Worm (Caenorhabditis elegans) whole organism, L2 larva: Measurements from ENCODE around the gene srh-100.

Experiments used
- F13H6.1 ChIP-seq: sonication (generic microtip); optimal IDR thresholded peaks from 2 replicates; lab custom pipeline; 2016; ENCODE audit warnings: missing genetic modification characterization, missing compliant biosample characterization
- R02D3.7 ChIP-seq: fragments of 150-350 bp; optimal IDR thresholded peaks from 2 replicates; lab custom pipeline; 2014; ENCODE audit warnings: missing biosample characterization, missing genetic modification characterization
- Y55F3AM.14 ChIP-seq: fragments of 200-800 bp; sonication (Bioruptor generic); optimal IDR thresholded peaks from 2 replicates; lab custom pipeline; 2018; ENCODE audit warnings: mild to moderate bottlenecking, missing genetic modification characterization, missing compliant biosample characterization
- ZK546.5 ChIP-seq: sonication (generic microtip); optimal IDR thresholded peaks from 2 replicates; lab custom pipeline; 2017; ENCODE audit warnings: missing biosample characterization, missing genetic modification characterization
- alr-1 ChIP-seq: fragments of 150-350 bp; optimal IDR thresholded peaks from 2 replicates; lab custom pipeline; 2014; ENCODE audit warnings: missing biosample characterization, missing genetic modification characterization
- aly-2 ChIP-seq: fragments of 150-350 bp; optimal IDR thresholded peaks from 2 replicates; lab custom pipeline; 2014; ENCODE audit warnings: missing biosample characterization, missing genetic modification characterization
- ama-1 ChIP-seq: fragments of 150-350 bp; optimal IDR thresholded peaks from 2 replicates; lab custom pipeline; 2018; ENCODE audit warnings: inconsistent platforms
- blmp-1 ChIP-seq: sonication (generic microtip); optimal IDR thresholded peaks from 2 replicates; lab custom pipeline; 2017; ENCODE audit warnings: missing genetic modification characterization, mild to moderate bottlenecking, missing compliant biosample characterization, antibody characterized with exemption, moderate library complexity; ENCODE audit not compliant: insufficient read depth
- ceh-16 ChIP-seq: fragments of 150-350 bp; optimal IDR thresholded peaks from 2 replicates; lab custom pipeline; 2014; ENCODE audit warnings: missing biosample characterization, missing genetic modification characterization
- ceh-82 ChIP-seq: fragments of 150-350 bp; optimal IDR thresholded peaks from 2 replicates; lab custom pipeline; 2014; ENCODE audit warnings: missing biosample characterization, missing genetic modification characterization
- crh-2 ChIP-seq: sonication (generic microtip); optimal IDR thresholded peaks from 2 replicates; lab custom pipeline; 2017; ENCODE audit warnings: missing biosample characterization, missing genetic modification characterization
- egl-27 ChIP-seq: sonication (generic microtip); optimal IDR thresholded peaks from 3 replicates; lab custom pipeline; 2017; ENCODE audit warnings: missing biosample characterization, missing genetic modification reagents, missing genetic modification characterization
- elt-1 ChIP-seq: fragments of 150-350 bp; optimal IDR thresholded peaks from 2 replicates; lab custom pipeline; 2014; ENCODE audit warnings: missing biosample characterization, missing genetic modification characterization
- elt-3 ChIP-seq: sonication (generic microtip); optimal IDR thresholded peaks from 2 replicates; lab custom pipeline; 2017; ENCODE audit warnings: missing biosample characterization, missing genetic modification characterization
- gmeb-1 ChIP-seq: fragments of 150-350 bp; optimal IDR thresholded peaks from 2 replicates; lab custom pipeline; 2014; ENCODE audit warnings: missing biosample characterization, missing genetic modification characterization
- lin-11 ChIP-seq: fragments of 150-350 bp; sonication (generic microtip); optimal IDR thresholded peaks from 2 replicates; lab custom pipeline; 2014; ENCODE audit warnings: missing biosample characterization, missing genetic modification characterization, inconsistent platforms, mixed read lengths
- lin-13 ChIP-seq: fragments of 150-350 bp; optimal IDR thresholded peaks from 2 replicates; lab custom pipeline; 2014; ENCODE audit warnings: missing biosample characterization, missing genetic modification reagents, missing genetic modification characterization
- lin-39 ChIP-seq: fragments of 150-350 bp; optimal IDR thresholded peaks from 2 replicates; lab custom pipeline; 2014; ENCODE audit warnings: missing biosample characterization, missing genetic modification reagents, missing genetic modification characterization
- lsy-2 ChIP-seq, 2 experiments: fragments of 150-350 bp in 1 of 2; sonication (generic microtip) in 1 of 2; optimal IDR thresholded peaks; 2 replicates each; lab custom pipeline; 2014 to 2017; ENCODE audit warnings: missing biosample characterization in 2 of 2, missing genetic modification characterization in 2 of 2
- mab-5 ChIP-seq: fragments of 150-350 bp; optimal IDR thresholded peaks from 2 replicates; lab custom pipeline; 2014; ENCODE audit warnings: missing biosample characterization, missing genetic modification characterization
- mdl-1 ChIP-seq, 2 experiments: fragments of 150-350 bp in 1 of 2; sonication (generic microtip) in 1 of 2; optimal IDR thresholded peaks; 2 replicates each; lab custom pipeline; 2017; ENCODE audit warnings: missing biosample characterization in 2 of 2, missing genetic modification characterization in 2 of 2
- nhr-10 ChIP-seq: sonication (generic microtip); optimal IDR thresholded peaks from 2 replicates; lab custom pipeline; 2017; ENCODE audit warnings: missing biosample characterization, missing genetic modification characterization
- nhr-11 ChIP-seq: fragments of 150-350 bp; optimal IDR thresholded peaks from 2 replicates; lab custom pipeline; 2014; ENCODE audit warnings: missing biosample characterization, missing genetic modification characterization
- nhr-12 ChIP-seq: fragments of 150-350 bp; optimal IDR thresholded peaks from 2 replicates; lab custom pipeline; 2014; ENCODE audit warnings: missing biosample characterization, missing genetic modification characterization
- nhr-129 ChIP-seq: fragments of 150-350 bp; optimal IDR thresholded peaks from 2 replicates; lab custom pipeline; 2014; ENCODE audit warnings: missing biosample characterization, missing genetic modification characterization
- nhr-21 ChIP-seq: fragments of 150-350 bp; optimal IDR thresholded peaks from 2 replicates; lab custom pipeline; 2014; ENCODE audit warnings: missing biosample characterization, missing genetic modification characterization
- nhr-237 ChIP-seq: fragments of 150-350 bp; optimal IDR thresholded peaks from 2 replicates; lab custom pipeline; 2014; ENCODE audit warnings: missing biosample characterization, missing genetic modification characterization
- nhr-6 ChIP-seq: fragments of 150-350 bp; optimal IDR thresholded peaks from 2 replicates; lab custom pipeline; 2014; ENCODE audit warnings: missing biosample characterization, missing genetic modification characterization
- peb-1 ChIP-seq: fragments of 150-350 bp; optimal IDR thresholded peaks from 2 replicates; lab custom pipeline; 2014; ENCODE audit warnings: missing biosample characterization, missing genetic modification characterization
- sem-4 ChIP-seq: fragments of 150-350 bp; optimal IDR thresholded peaks from 2 replicates; lab custom pipeline; 2014; ENCODE audit warnings: missing biosample characterization, missing genetic modification reagents, missing genetic modification characterization
- skn-1 ChIP-seq: sonication (generic microtip); optimal IDR thresholded peaks from 2 replicates; lab custom pipeline; 2017; ENCODE audit warnings: missing biosample characterization, missing genetic modification characterization
- sma-3 ChIP-seq: sonication (generic microtip); optimal IDR thresholded peaks from 2 replicates; lab custom pipeline; 2016; ENCODE audit warnings: missing genetic modification reagents, missing genetic modification characterization, missing compliant biosample characterization
- snpc-4 ChIP-seq: fragments of 150-350 bp; optimal IDR thresholded peaks from 2 replicates; lab custom pipeline; 2014; ENCODE audit warnings: missing biosample characterization, missing genetic modification characterization
- unc-55 ChIP-seq: fragments of 150-350 bp; sonication (generic microtip); optimal IDR thresholded peaks from 3 replicates; lab custom pipeline; 2014; ENCODE audit warnings: missing biosample characterization, missing genetic modification reagents, missing genetic modification characterization
- unc-62 ChIP-seq: fragments of 150-350 bp; optimal IDR thresholded peaks from 2 replicates; lab custom pipeline; 2014; ENCODE audit warnings: missing biosample characterization, missing genetic modification reagents, missing genetic modification characterization
- zag-1 ChIP-seq: fragments of 150-350 bp; optimal IDR thresholded peaks from 2 replicates; lab custom pipeline; 2014; ENCODE audit warnings: missing biosample characterization, missing genetic modification characterization
- ztf-1 ChIP-seq: fragments of 200-800 bp; sonication (Bioruptor generic); conservative IDR thresholded peaks from 2 replicates; pipeline ENCODE4 v1.3.6; 2022; ENCODE audit warnings: missing genetic modification characterization, missing compliant biosample characterization
- ztf-4 ChIP-seq: fragments of 150-350 bp; optimal IDR thresholded peaks from 2 replicates; lab custom pipeline; 2014; ENCODE audit warnings: missing biosample characterization, missing genetic modification characterization

The srh-100 gene

ce11 chrII:3673493-3673892 lies 41.0 kb downstream of the srh-100 start, which contains the start of gene sea-1:
sea-1 (minus strand) TSS chrII:3673593.
- no peak for TF ChIP-seq blmp-1 (tag; lab: Kevin White, UChicago)
- TF ChIP-seq nhr-6: no peak
- no peak for TF ChIP-seq zag-1 (tag; lab: Kevin White, UChicago)
- no peak for TF ChIP-seq ceh-16 (tag; lab: Kevin White, UChicago)
- no peak for TF ChIP-seq skn-1 (tag; lab: Kevin White, UChicago)
- TF ChIP-seq peb-1 (tag; lab: Kevin White, UChicago): no peak
- no peak for TF ChIP-seq ZK546.5 (tag; lab: Kevin White, UChicago)
- no peak for TF ChIP-seq ama-1 (lab: Kevin White, UChicago)
- no peak for TF ChIP-seq aly-2 (tag; lab: Kevin White, UChicago)
- no peak for TF ChIP-seq R02D3.7
- TF ChIP-seq ztf-1: no peak
- TF ChIP-seq lin-13 (GFP tag; lab: Kevin White, UChicago): no peak
- no peak for TF ChIP-seq nhr-129 (tag; lab: Kevin White, UChicago)
- TF ChIP-seq alr-1 (tag; lab: Kevin White, UChicago): no peak

- no peak for TF ChIP-seq peb-1 (tag; lab: Kevin White, UChicago)
- no peak for TF ChIP-seq nhr-21 (tag; lab: Kevin White, UChicago)
- no peak for TF ChIP-seq nhr-12 (tag; lab: Kevin White, UChicago)
- TF ChIP-seq nhr-10 (tag; lab: Kevin White, UChicago): no peak
- TF ChIP-seq blmp-1 (tag; lab: Kevin White, UChicago): no peak
- TF ChIP-seq ztf-4 (tag; lab: Kevin White, UChicago): no peak
- TF ChIP-seq mab-5: no peak
- TF ChIP-seq lin-11: no peak
- TF ChIP-seq ceh-16 (tag; lab: Kevin White, UChicago): no peak
- TF ChIP-seq nhr-6: no peak
- no peak for TF ChIP-seq ceh-82
- no peak for TF ChIP-seq egl-27
- TF ChIP-seq gmeb-1 (tag; lab: Kevin White, UChicago): no peak
- no peak for TF ChIP-seq lin-39 (tag; lab: Kevin White, UChicago)
- TF ChIP-seq zag-1 (tag; lab: Kevin White, UChicago): no peak
- TF ChIP-seq R02D3.7: no peak
- no peak for TF ChIP-seq alr-1 (tag; lab: Kevin White, UChicago)
- no peak for TF ChIP-seq snpc-4
- TF ChIP-seq sma-3 (GFP tag; lab: Kevin White, UChicago): no peak
These were observed 43.5 kb downstream of the srh-100 start, which contains the start of gene srx-98 for ce11 chrII:3670956-3671355. srx-98 (minus strand) TSS chrII:3671056.

ce11 chrII:3669315-3669714 lies 45.2 kb downstream of the srh-100 start, which contains the start of gene srx-97:
srx-97 (minus strand) TSS chrII:3669415.
- TF ChIP-seq alr-1 (tag; lab: Kevin White, UChicago): no peak
- TF ChIP-seq unc-62 (GFP tag; lab: Kevin White, UChicago): no peak
- TF ChIP-seq nhr-237: no peak
- TF ChIP-seq lsy-2 (tag; optimal IDR thresholded peaks at IDR 0.05; lab: Kevin White, UChicago): no peak
- TF ChIP-seq gmeb-1 (tag; lab: Kevin White, UChicago): no peak
- no peak for TF ChIP-seq snpc-4
- no peak for TF ChIP-seq elt-3 (tag; lab: Kevin White, UChicago)
- TF ChIP-seq R02D3.7: no peak
- TF ChIP-seq crh-2: no peak
- TF ChIP-seq unc-55: no peak
- no peak for TF ChIP-seq ama-1 (lab: Kevin White, UChicago)
- no peak for TF ChIP-seq Y55F3AM.14 (GFP tag; lab: Kevin White, UChicago)
- TF ChIP-seq blmp-1 (tag; lab: Kevin White, UChicago): no peak
- TF ChIP-seq sem-4 (tag; lab: Kevin White, UChicago): no peak
- TF ChIP-seq aly-2 (tag; lab: Kevin White, UChicago): no peak
- TF ChIP-seq sma-3 (GFP tag; lab: Kevin White, UChicago): no peak
- no peak for TF ChIP-seq elt-1 (tag; lab: Kevin White, UChicago)
- no peak for TF ChIP-seq mdl-1 (tag; optimal IDR thresholded peaks at IDR 0.05; lab: Kevin White, UChicago)
- TF ChIP-seq nhr-11 (tag; lab: Kevin White, UChicago): no peak
- TF ChIP-seq, all 48 proteins: peak for 0

ce11 chrII:3665181-3665580 lies 49.3 kb downstream of the srh-100 start:
- TF ChIP-seq elt-1 (tag; lab: Kevin White, UChicago): no peak
- TF ChIP-seq ama-1 (lab: Kevin White, UChicago): no peak
- no peak for TF ChIP-seq F13H6.1 (tag; lab: Kevin White, UChicago)
- TF ChIP-seq, all 48 proteins: peak for 0
